Worm (Caenorhabditis elegans): Measurements from ENCODE around the gene F14H12.8.

F14H12.8 gene

ce11 chrX:4364877-4365276, at the start of gene F14H12.8:
Gene F14H12.8 (minus strand): TSS chrX:4364977.
- no peak for TF ChIP-seq unc-62 (GFP tag; optimal IDR thresholded peaks at IDR 0.05)

- TF ChIP-seq unc-62 (GFP tag; optimal IDR thresholded peaks at IDR 0.05), result no peak
These were observed 48.4 kb upstream of the F14H12.8 start for ce11 chrX:4413206-4413605.

DNA sequence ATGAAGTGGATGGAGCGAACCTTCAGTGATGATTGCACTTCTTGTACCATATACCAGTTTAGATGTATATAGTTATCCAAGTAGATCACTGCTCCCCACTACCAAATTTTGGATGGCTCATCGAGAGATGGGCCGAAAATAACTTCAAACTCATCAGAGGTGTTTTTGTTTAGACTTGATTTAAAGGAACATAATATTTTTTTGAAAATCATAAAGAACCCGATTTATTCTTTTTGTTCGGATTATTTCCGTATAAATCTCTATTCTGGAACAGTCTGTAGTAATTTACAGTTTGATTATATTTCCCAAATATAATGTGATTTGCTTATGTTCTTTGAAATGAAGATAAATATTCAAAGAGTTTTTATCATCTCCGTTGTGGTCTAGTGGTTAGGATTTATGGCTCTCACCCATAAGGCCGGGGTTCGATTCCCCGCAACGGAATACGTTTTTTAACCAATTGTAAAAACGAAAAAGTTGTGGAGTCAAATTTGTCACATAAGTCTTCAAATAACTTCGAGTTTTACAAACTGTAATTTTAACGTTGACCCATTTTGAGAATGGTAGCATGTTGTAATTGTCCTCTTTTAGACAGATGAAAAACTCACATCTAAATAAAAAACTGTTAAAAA, 45.6 kb upstream of the F14H12.8 start:
- no peak for TF ChIP-seq unc-62 (GFP tag; optimal IDR thresholded peaks at IDR 0.05)

- no peak for TF ChIP-seq unc-62 (GFP tag; optimal IDR thresholded peaks at IDR 0.05)
These were observed 45.0 kb upstream of the F14H12.8 start for ce11 chrX:4409591-4410279.

- no peak for TF ChIP-seq unc-62 (GFP tag; optimal IDR thresholded peaks at IDR 0.05)
These were observed 43.7 kb upstream of the F14H12.8 start for ce11 chrX:4408466-4408865.

- TF ChIP-seq unc-62 (GFP tag; optimal IDR thresholded peaks at IDR 0.05), result no peak
These were observed 39.9 kb upstream of the F14H12.8 start for ce11 chrX:4404717-4405116.

ce11 chrX:4402854-4403253, 38.1 kb upstream of the F14H12.8 start, which contains the start of gene D1079.1:
Gene D1079.1 (plus strand): TSS chrX:4403154.
- TF ChIP-seq unc-62 (GFP tag; optimal IDR thresholded peaks at IDR 0.05), result no peak

DNA sequence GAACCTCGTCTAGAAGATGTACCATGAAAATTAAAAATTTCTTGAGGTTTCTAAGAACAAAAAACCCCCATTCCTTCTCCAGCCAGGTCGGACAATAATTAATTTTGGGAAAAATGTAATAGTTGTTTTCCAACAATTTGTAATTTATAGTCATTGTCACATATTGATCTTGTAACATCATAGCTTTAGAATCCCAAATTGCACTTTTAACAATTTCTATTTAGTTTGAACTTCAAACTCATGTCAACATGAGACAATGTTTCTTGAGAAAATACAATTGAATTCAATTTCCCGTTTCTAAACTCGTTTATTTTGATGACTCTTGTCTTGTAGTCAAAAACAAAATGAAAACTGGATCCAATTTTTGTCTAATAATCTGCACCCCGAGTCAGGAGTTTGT, 35.5 kb upstream of the F14H12.8 start:
- no peak for TF ChIP-seq unc-62 (GFP tag; optimal IDR thresholded peaks at IDR 0.05)

- no peak for TF ChIP-seq unc-62 (GFP tag; optimal IDR thresholded peaks at IDR 0.05)
These were observed 32.7 kb upstream of the F14H12.8 start for ce11 chrX:4397460-4397859.

- TF ChIP-seq unc-62 (GFP tag; optimal IDR thresholded peaks at IDR 0.05), result no peak
These were observed 30.5 kb upstream of the F14H12.8 start for ce11 chrX:4395073-4395850.

ce11 chrX:4391680-4392079, 26.9 kb upstream of the F14H12.8 start:
- no peak for TF ChIP-seq unc-62 (GFP tag; optimal IDR thresholded peaks at IDR 0.05)

DNA sequence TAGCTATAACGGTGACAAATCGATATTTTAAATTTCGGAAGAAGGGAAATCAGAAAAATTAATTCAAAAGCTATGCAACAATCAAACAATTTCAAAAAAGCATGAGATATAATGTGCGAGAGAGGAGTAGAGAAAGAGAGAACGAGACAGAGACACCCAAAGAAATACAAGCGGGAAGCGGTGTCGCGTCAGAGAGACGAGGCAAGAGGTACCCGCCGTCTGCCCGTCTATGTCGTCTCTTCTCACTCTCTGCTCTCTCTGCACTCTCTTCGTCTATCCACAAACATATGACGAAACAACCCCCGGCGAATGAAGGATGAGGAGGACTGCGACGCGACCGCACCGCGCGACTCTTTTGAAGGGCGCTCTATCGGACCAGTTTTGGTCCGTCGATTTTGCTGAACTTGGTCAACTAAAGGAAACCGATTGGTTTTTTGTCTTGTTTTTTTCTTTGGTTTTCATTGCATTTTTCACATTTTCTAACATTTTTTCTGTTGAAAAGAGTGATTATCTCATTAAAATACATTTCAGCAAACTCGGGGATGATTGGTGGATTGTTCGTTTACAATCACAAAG, 24.1 kb upstream of the F14H12.8 start, which contains the start of gene dpy-23:
dpy-23 (plus strand) TSS at position 526 of the 576 bp plus-strand sequence.
- no peak for TF ChIP-seq unc-62 (GFP tag; optimal IDR thresholded peaks at IDR 0.05)

- TF ChIP-seq unc-62 (GFP tag; optimal IDR thresholded peaks at IDR 0.05), result no peak
These were observed 21.7 kb upstream of the F14H12.8 start for ce11 chrX:4386493-4386892.

- no peak for TF ChIP-seq unc-62 (GFP tag; optimal IDR thresholded peaks at IDR 0.05)
These were observed 18.6 kb upstream of the F14H12.8 start, which contains the start of gene lst-2 for ce11 chrX:4383316-4383936. Gene lst-2 (minus strand): TSS chrX:4383366.

ce11 chrX:4377689-4378088, 12.9 kb upstream of the F14H12.8 start, which contains the start of gene R160.12:
Gene R160.12 (minus strand): TSS chrX:4377789.
- TF ChIP-seq unc-62 (GFP tag; optimal IDR thresholded peaks at IDR 0.05), result no peak

ce11 chrX:4376801-4377200, 12.0 kb upstream of the F14H12.8 start, which contains the start of gene R160.2:
Gene R160.2 (minus strand): TSS chrX:4376901.
- TF ChIP-seq unc-62 (GFP tag; optimal IDR thresholded peaks at IDR 0.05), result no peak
